Fruit fly (Drosophila melanogaster): ENCODE results near the gene Ranbp16.

- no peak for TF ChIP-seq Ptx1 (GFP tag; IDR thresholded peaks at IDR 0.05)
- TF ChIP-seq CG4617 (GFP tag; optimal IDR thresholded peaks at IDR 0.05; ENCODE audit: borderline replicate concordance): no peak
- no peak for TF ChIP-seq kay (GFP tag; optimal IDR thresholded peaks at IDR 0.05)
- no peak for TF ChIP-seq disco-r (GFP tag; optimal IDR thresholded peaks at IDR 0.05)
These were observed 520 bp upstream of the Ranbp16 start for dm6 chrX:15934226-15934547.
